Worm (Caenorhabditis elegans) whole organism, dauer: ENCODE measurements around the gene F49F1.7.
"Not testable (repeated sequence)": the region's sequence is repeated elsewhere in the genome, so short reads cannot be mapped to it uniquely, and the experiment has no call there.

ENCODE experiments used
- unc-62 ChIP-seq: sonication (generic microtip); optimal IDR thresholded peaks from 2 replicates; lab custom pipeline; 2017; ENCODE audit warnings: missing biosample characterization, missing genetic modification reagents, missing genetic modification characterization

Gene F49F1.7

ce11 chrIV:4125657-4126056, at the start of gene F49F1.7:
F49F1.7 (minus strand) TSS chrIV:4125757.
- not testable (repeated sequence) for TF ChIP-seq unc-62

ce11 chrIV:4173789-4174188, 48.2 kb upstream of the F49F1.7 start, which contains the start of gene rnp-3:
rnp-3 (plus strand) TSS chrIV:4174089.
- TF ChIP-seq unc-62: no peak

- no peak for TF ChIP-seq unc-62
Observed at ce11 chrIV:4172242-4172641, 46.7 kb upstream of the F49F1.7 start.

- TF ChIP-seq unc-62: no peak
Observed at ce11 chrIV:4171531-4172163, 46.1 kb upstream of the F49F1.7 start, which contains the start of the genes K08D10.13 and rnp-2. K08D10.13 (minus strand) TSS chrIV:4171581. rnp-2 (plus strand) TSS chrIV:4172076.

- TF ChIP-seq unc-62: no peak
Observed at ce11 chrIV:4167296-4167695, 41.7 kb upstream of the F49F1.7 start.

ce11 chrIV:4164392-4164791, 38.8 kb upstream of the F49F1.7 start, which contains the start of gene scrm-8:
scrm-8 (plus strand) TSS chrIV:4164692.
- no peak for TF ChIP-seq unc-62

ce11 chrIV:4162121-4162520, 36.6 kb upstream of the F49F1.7 start, which contains the start of gene scrm-5:
scrm-5 (plus strand) TSS chrIV:4162421.
- no peak for TF ChIP-seq unc-62

ce11 chrIV:4154641-4155040, 29.1 kb upstream of the F49F1.7 start, which contains the start of gene K08D10.14:
K08D10.14 (plus strand) TSS chrIV:4154941.
- TF ChIP-seq unc-62: no peak

ce11 chrIV:4152143-4152542, 26.6 kb upstream of the F49F1.7 start, which contains the start of the genes K08D10.10 and R07C12.1:
K08D10.10 (plus strand) TSS chrIV:4152235.
R07C12.1 (plus strand) TSS chrIV:4152456.
- no peak for TF ChIP-seq unc-62

ce11 chrIV:4150138-4150537, 24.6 kb upstream of the F49F1.7 start:
- no peak for TF ChIP-seq unc-62

ce11 chrIV:4147891-4148290, 22.3 kb upstream of the F49F1.7 start:
- no peak for TF ChIP-seq unc-62

ce11 chrIV:4144784-4145183, 19.2 kb upstream of the F49F1.7 start, which contains the start of gene R07C12.3:
R07C12.3 (plus strand) TSS chrIV:4145084.
- TF ChIP-seq unc-62: no peak

ce11 chrIV:4142986-4143385, 17.4 kb upstream of the F49F1.7 start, which contains the start of gene F49F1.12:
F49F1.12 (minus strand) TSS chrIV:4143086.
- not testable (repeated sequence) for TF ChIP-seq unc-62

ce11 chrIV:4141311-4141710, 15.8 kb upstream of the F49F1.7 start, which contains the start of gene F49F1.11:
F49F1.11 (minus strand) TSS chrIV:4141411.
- no peak for TF ChIP-seq unc-62

- no peak for TF ChIP-seq unc-62
Observed at ce11 chrIV:4140265-4140664, 14.7 kb upstream of the F49F1.7 start, which contains the start of gene F49F1.18. F49F1.18 (minus strand) TSS chrIV:4140365.

- TF ChIP-seq unc-62: no peak
Observed at ce11 chrIV:4139022-4139421, 13.5 kb upstream of the F49F1.7 start, which contains the start of gene F49F1.10. F49F1.10 (minus strand) TSS chrIV:4139122.

ce11 chrIV:4137472-4137871, 11.9 kb upstream of the F49F1.7 start, which contains the start of gene F49F1.9:
F49F1.9 (minus strand) TSS chrIV:4137572.
- no peak for TF ChIP-seq unc-62

ce11 chrIV:4135744-4136143, 10.2 kb upstream of the F49F1.7 start, which contains the start of gene F49F1.17:
F49F1.17 (minus strand) TSS chrIV:4135844.
- no peak for TF ChIP-seq unc-62
